Fruit fly (Drosophila melanogaster) whole organism, prepupa: Measurements from ENCODE around the gene CG42571.

Source experiments
- Blimp-1 ChIP-seq: fragments of 200-800 bp; sonication (Bioruptor generic); optimal IDR thresholded peaks from 3 replicates; lab custom pipeline; 2017; ENCODE audit warnings: missing biosample characterization, missing genetic modification characterization, mild to moderate bottlenecking, moderate library complexity, missing genetic modification reagents
- CG10631 ChIP-seq: fragments of 200-800 bp; sonication (Bioruptor generic); optimal IDR thresholded peaks from 2 replicates; lab custom pipeline; 2016; ENCODE audit warnings: missing biosample characterization, missing genetic modification characterization
- CG10669 ChIP-seq: fragments of 200-800 bp; sonication (Bioruptor generic); optimal IDR thresholded peaks from 3 replicates; lab custom pipeline; 2018; ENCODE audit warnings: missing biosample characterization, mild to moderate bottlenecking, missing genetic modification characterization, moderate library complexity
- CG11294 ChIP-seq: fragments of 200-800 bp; sonication (Bioruptor generic); IDR thresholded peaks from 2 replicates; pipeline ENCODE4 v1.3.6; 2022; ENCODE audit warnings: missing biosample characterization, missing genetic modification characterization
- CG11762 ChIP-seq: fragments of 200-800 bp; sonication (Bioruptor generic); optimal IDR thresholded peaks from 3 replicates; lab custom pipeline; 2016; ENCODE audit warnings: missing biosample characterization, missing genetic modification characterization; ENCODE audit not compliant: insufficient read depth
- CG11902 ChIP-seq: fragments of 200-800 bp; sonication (Bioruptor generic); optimal IDR thresholded peaks from 3 replicates; lab custom pipeline; 2016; ENCODE audit warnings: missing biosample characterization, missing genetic modification characterization
- CG15336 ChIP-seq: fragments of 200-800 bp; sonication (Bioruptor generic); IDR thresholded peaks from 2 replicates; pipeline ENCODE4 v1.3.6; 2022; ENCODE audit warnings: missing biosample characterization, missing genetic modification characterization
- CG1621 ChIP-seq: fragments of 200-800 bp; sonication (Bioruptor generic); optimal IDR thresholded peaks from 3 replicates; lab custom pipeline; 2018; ENCODE audit warnings: missing biosample characterization, mild to moderate bottlenecking, missing genetic modification characterization
- CG16779 ChIP-seq: fragments of 200-800 bp; sonication (Bioruptor generic); optimal IDR thresholded peaks from 3 replicates; lab custom pipeline; 2017; ENCODE audit warnings: missing biosample characterization, mild to moderate bottlenecking, missing genetic modification characterization
- CG3032 ChIP-seq: fragments of 200-800 bp; optimal IDR thresholded peaks from 2 replicates; lab custom pipeline; 2019; ENCODE audit warnings: missing biosample characterization, mild to moderate bottlenecking, missing genetic modification characterization, moderate library complexity
- CG31627 ChIP-seq: fragments of 200-800 bp; sonication (Bioruptor generic); optimal IDR thresholded peaks from 3 replicates; lab custom pipeline; 2016; ENCODE audit warnings: missing biosample characterization, missing genetic modification characterization
- CG32006 ChIP-seq: fragments of 200-800 bp; sonication (Bioruptor generic); optimal IDR thresholded peaks from 3 replicates; lab custom pipeline; 2017; ENCODE audit warnings: missing biosample characterization, mild to moderate bottlenecking, missing genetic modification characterization
- CG34406 ChIP-seq: fragments of 200-800 bp; sonication (Bioruptor generic); optimal IDR thresholded peaks from 3 replicates; lab custom pipeline; 2016; ENCODE audit warnings: missing biosample characterization, missing genetic modification characterization
- CG3919 ChIP-seq: fragments of 200-800 bp; sonication (Bioruptor generic); optimal IDR thresholded peaks from 3 replicates; lab custom pipeline; 2016; ENCODE audit warnings: missing biosample characterization, missing genetic modification characterization
- CG6276 ChIP-seq: fragments of 200-800 bp; sonication (Bioruptor generic); optimal IDR thresholded peaks from 2 replicates; lab custom pipeline; 2017; ENCODE audit warnings: missing biosample characterization, mild to moderate bottlenecking, missing genetic modification characterization
- CG6792 ChIP-seq: fragments of 200-800 bp; sonication (Bioruptor generic); optimal IDR thresholded peaks from 3 replicates; lab custom pipeline; 2016; ENCODE audit warnings: missing biosample characterization, missing genetic modification characterization
- CG6808 ChIP-seq: fragments of 200-800 bp; sonication (Bioruptor generic); optimal IDR thresholded peaks from 3 replicates; lab custom pipeline; 2017; ENCODE audit warnings: missing biosample characterization, missing genetic modification characterization, mild to moderate bottlenecking, moderate library complexity, missing genetic modification reagents
- CG6854 ChIP-seq: fragments of 200-800 bp; sonication (Bioruptor generic); optimal IDR thresholded peaks from 2 replicates; lab custom pipeline; 2017; ENCODE audit warnings: missing biosample characterization, mild to moderate bottlenecking, missing genetic modification characterization
- CG7368 ChIP-seq: fragments of 200-800 bp; sonication (Bioruptor generic); optimal IDR thresholded peaks from 3 replicates; lab custom pipeline; 2016; ENCODE audit warnings: missing biosample characterization, missing genetic modification characterization
- CG8119 ChIP-seq: fragments of 200-800 bp; sonication (Bioruptor generic); IDR thresholded peaks from 3 replicates; pipeline ENCODE4 v1.3.6; 2022; ENCODE audit warnings: missing biosample characterization, missing genetic modification characterization
- CG8319 ChIP-seq: fragments of 200-800 bp; sonication (Bioruptor generic); optimal IDR thresholded peaks from 3 replicates; lab custom pipeline; 2016; ENCODE audit warnings: missing biosample characterization, missing genetic modification characterization
- CG8632 ChIP-seq: fragments of 200-800 bp; sonication (Bioruptor generic); optimal IDR thresholded peaks from 3 replicates; lab custom pipeline; 2016; ENCODE audit warnings: missing biosample characterization, missing genetic modification characterization
- CG9139 ChIP-seq: fragments of 200-800 bp; sonication (Bioruptor generic); optimal IDR thresholded peaks from 3 replicates; lab custom pipeline; 2017; ENCODE audit warnings: missing biosample characterization, mild to moderate bottlenecking, missing genetic modification characterization
- Eip75B ChIP-seq: fragments of 200-800 bp; sonication (Bioruptor generic); optimal IDR thresholded peaks from 3 replicates; lab custom pipeline; 2016; ENCODE audit warnings: missing biosample characterization, missing genetic modification characterization
- Eip93F ChIP-seq: fragments of 200-800 bp; sonication (Bioruptor generic); optimal IDR thresholded peaks from 2 replicates; lab custom pipeline; 2016; ENCODE audit warnings: missing biosample characterization, mild to moderate bottlenecking, missing genetic modification characterization
- Ets96B ChIP-seq: fragments of 200-800 bp; optimal IDR thresholded peaks from 2 replicates; lab custom pipeline; 2019; ENCODE audit warnings: missing biosample characterization, mild to moderate bottlenecking, missing genetic modification characterization, moderate library complexity
- Gug ChIP-seq: fragments of 200-800 bp; sonication (Bioruptor generic); IDR thresholded peaks from 2 replicates; pipeline ENCODE4 v1.3.6; 2022; ENCODE audit warnings: missing biosample characterization, missing genetic modification characterization
- Hr38 ChIP-seq: sonication (Bioruptor generic); optimal IDR thresholded peaks from 2 replicates; lab custom pipeline; 2016; ENCODE audit warnings: missing biosample characterization, missing genetic modification characterization
- Hr39 ChIP-seq: fragments of 200-800 bp; sonication (Bioruptor generic); optimal IDR thresholded peaks from 2 replicates; lab custom pipeline; 2016; ENCODE audit warnings: missing biosample characterization, missing genetic modification characterization
- Hr4 ChIP-seq: fragments of 200-800 bp; sonication (Bioruptor generic); optimal IDR thresholded peaks from 3 replicates; lab custom pipeline; 2016; ENCODE audit warnings: missing biosample characterization, missing genetic modification characterization
- Met ChIP-seq: fragments of 200-800 bp; sonication (Bioruptor generic); optimal IDR thresholded peaks from 3 replicates; lab custom pipeline; 2016; ENCODE audit warnings: missing biosample characterization, missing genetic modification characterization
- OdsH ChIP-seq: fragments of 200-800 bp; sonication (Bioruptor generic); optimal IDR thresholded peaks from 3 replicates; lab custom pipeline; 2016; ENCODE audit warnings: missing biosample characterization, missing genetic modification characterization
- Smox ChIP-seq: fragments of 200-800 bp; sonication (Bioruptor generic); optimal IDR thresholded peaks from 3 replicates; lab custom pipeline; 2016; ENCODE audit warnings: missing biosample characterization, missing genetic modification characterization
- Sox102F ChIP-seq: fragments of 200-800 bp; sonication (Bioruptor generic); optimal IDR thresholded peaks from 2 replicates; lab custom pipeline; 2016; ENCODE audit warnings: missing biosample characterization, mild to moderate bottlenecking, missing genetic modification characterization
- Sox14 ChIP-seq: fragments of 200-800 bp; sonication (Bioruptor generic); optimal IDR thresholded peaks from 3 replicates; lab custom pipeline; 2016; ENCODE audit warnings: missing biosample characterization, missing genetic modification characterization
- Sox15 ChIP-seq: fragments of 200-800 bp; sonication (Bioruptor generic); optimal IDR thresholded peaks from 3 replicates; lab custom pipeline; 2016; ENCODE audit warnings: missing biosample characterization, missing genetic modification characterization
- achi ChIP-seq: fragments of 200-800 bp; sonication (Bioruptor generic); optimal IDR thresholded peaks from 3 replicates; lab custom pipeline; 2016; ENCODE audit warnings: missing biosample characterization, missing genetic modification characterization
- cyc ChIP-seq: fragments of 200-800 bp; sonication (Bioruptor generic); optimal IDR thresholded peaks from 3 replicates; lab custom pipeline; 2016; ENCODE audit warnings: missing biosample characterization, missing genetic modification characterization
- dac ChIP-seq: fragments of 200-800 bp; sonication (Bioruptor generic); optimal IDR thresholded peaks from 2 replicates; lab custom pipeline; 2017; ENCODE audit warnings: missing biosample characterization, mild to moderate bottlenecking, missing genetic modification characterization
- dsx ChIP-seq: fragments of 200-800 bp; optimal IDR thresholded peaks from 3 replicates; lab custom pipeline; 2019; ENCODE audit warnings: missing biosample characterization, mild to moderate bottlenecking, missing genetic modification characterization, moderate library complexity; ENCODE audit not compliant: poor library complexity, severe bottlenecking
- eg ChIP-seq: fragments of 200-800 bp; sonication (Bioruptor generic); IDR thresholded peaks from 3 replicates; pipeline ENCODE4 v1.3.6; 2022; ENCODE audit warnings: missing biosample characterization, missing genetic modification characterization
- esn ChIP-seq: fragments of 200-800 bp; sonication (Bioruptor generic); optimal IDR thresholded peaks from 2 replicates; lab custom pipeline; 2016; ENCODE audit warnings: missing biosample characterization, mild to moderate bottlenecking, missing genetic modification characterization, moderate library complexity
- fd59A ChIP-seq: fragments of 200-800 bp; sonication (Bioruptor generic); optimal IDR thresholded peaks from 2 replicates; lab custom pipeline; 2017; ENCODE audit warnings: missing biosample characterization, mild to moderate bottlenecking, missing genetic modification characterization, missing genetic modification reagents
- fd85E ChIP-seq: fragments of 200-800 bp; sonication (Bioruptor generic); optimal IDR thresholded peaks from 3 replicates; lab custom pipeline; 2016; ENCODE audit warnings: missing biosample characterization, missing genetic modification characterization
- fkh ChIP-seq: fragments of 200-800 bp; sonication (Bioruptor generic); optimal IDR thresholded peaks from 3 replicates; lab custom pipeline; 2017; ENCODE audit warnings: missing biosample characterization, mild to moderate bottlenecking, missing genetic modification characterization, moderate library complexity
- lz ChIP-seq: fragments of 200-800 bp; sonication (Bioruptor generic); optimal IDR thresholded peaks from 3 replicates; lab custom pipeline; 2016; ENCODE audit warnings: missing biosample characterization, missing genetic modification characterization
- net ChIP-seq: fragments of 200-800 bp; sonication (Bioruptor generic); optimal IDR thresholded peaks from 3 replicates; lab custom pipeline; 2016; ENCODE audit warnings: missing biosample characterization, missing genetic modification characterization
- pdm3 ChIP-seq: fragments of 200-800 bp; sonication (Bioruptor generic); optimal IDR thresholded peaks from 3 replicates; lab custom pipeline; 2016; ENCODE audit warnings: missing biosample characterization, missing genetic modification characterization
- salr ChIP-seq, 2 experiments: fragments of 200-800 bp; sonication (Bioruptor generic); optimal IDR thresholded peaks; 3 replicates each; lab custom pipeline; 2016 to 2018; ENCODE audit warnings: missing biosample characterization in 2 of 2, missing genetic modification characterization in 2 of 2, mild to moderate bottlenecking in 1 of 2
- ss ChIP-seq, 2 experiments: fragments of 200-800 bp; sonication (Bioruptor generic); optimal IDR thresholded peaks; 2 replicates in 1 of 2; 3 replicates in 1 of 2; lab custom pipeline; 2017 to 2018; ENCODE audit warnings: mild to moderate bottlenecking in 2 of 2, missing biosample characterization in 2 of 2, missing genetic modification characterization in 2 of 2, moderate library complexity in 1 of 2
- svp ChIP-seq: fragments of 200-800 bp; sonication (Bioruptor generic); peaks from one replicate; lab custom pipeline; 2016; ENCODE audit warnings: missing biosample characterization, missing genetic modification characterization
- topi ChIP-seq: fragments of 200-800 bp; sonication (Bioruptor generic); optimal IDR thresholded peaks from 3 replicates; lab custom pipeline; 2016; ENCODE audit warnings: missing biosample characterization, missing genetic modification characterization
- vri ChIP-seq: fragments of 200-800 bp; sonication (Bioruptor generic); optimal IDR thresholded peaks from 3 replicates; lab custom pipeline; 2016; ENCODE audit warnings: missing biosample characterization, mild to moderate bottlenecking, missing genetic modification characterization

The CG42571 gene

DNA sequence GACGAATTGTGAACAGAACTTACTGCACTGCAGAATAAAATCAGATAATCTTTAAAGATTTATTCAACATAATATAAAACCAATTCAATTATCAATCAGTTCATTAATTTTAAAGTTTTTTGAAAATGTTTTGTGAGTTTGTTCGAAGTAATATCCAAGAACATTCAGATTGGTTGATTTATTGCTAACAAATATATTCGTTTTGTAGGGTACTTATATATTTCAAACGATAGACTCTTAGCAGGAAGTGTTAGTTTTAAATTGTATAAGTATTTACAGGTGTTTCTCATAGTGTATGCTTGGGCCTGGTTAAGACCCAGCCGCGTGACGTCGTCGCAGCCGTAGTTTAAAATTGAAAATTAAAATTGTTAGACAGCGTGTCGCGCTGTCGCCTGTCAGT is 7.7 kb upstream of the CG42571 start:
- TF ChIP-seq pdm3 (GFP tag; lab: Kevin White, UChicago) (peak; percentile 30), CG8319 (GFP tag; lab: Kevin White, UChicago) (no peak), cyc (GFP tag; lab: Kevin White, UChicago) (no peak), CG6276 (GFP tag; lab: Kevin White, UChicago) (peak; percentile 82), OdsH (GFP tag; lab: Kevin White, UChicago) (peak; percentile 49), CG1621 (tag; lab: Kevin White, UChicago) (no peak), CG10631 (GFP tag; lab: Kevin White, UChicago) (peak; percentile 20), topi (GFP tag; lab: Kevin White, UChicago) (no peak), Hr38 (no peak), CG3919 (GFP tag; lab: Kevin White, UChicago) (peak; percentile 16), Hr4 (peak; percentile 60), fkh (GFP tag; lab: Kevin White, UChicago) (no peak), vri (GFP tag; lab: Kevin White, UChicago) (no peak), CG15336 (GFP tag; lab: Robert Waterston, UW) (peak; percentile 72), Hr39 (GFP tag; lab: Kevin White, UChicago) (no peak), Blimp-1 (GFP tag; lab: Kevin White, UChicago) (no peak), dac (GFP tag; lab: Kevin White, UChicago) (peak; percentile 31), CG7368 (GFP tag; lab: Kevin White, UChicago) (no peak), Eip75B (GFP tag; lab: Kevin White, UChicago) (no peak), CG6792 (GFP tag; lab: Kevin White, UChicago) (no peak), Gug (GFP tag; lab: Robert Waterston, UW) (peak; percentile 47), CG6854 (GFP tag; lab: Kevin White, UChicago) (no peak), Smox (GFP tag; lab: Kevin White, UChicago) (no peak), Ets96B (tag; lab: Kevin White, UChicago) (no peak), ss (GFP tag; optimal IDR thresholded peaks at IDR 0.05; lab: Kevin White, UChicago) (no peak), CG31627 (GFP tag; lab: Kevin White, UChicago) (no peak), Met (no peak), CG8119 (GFP tag; lab: Robert Waterston, UW) (peak; percentile 64; the same call in 2 of the 3 replicates), fd85E (GFP tag; lab: Kevin White, UChicago) (no peak), CG10669 (no peak), Eip93F (GFP tag; lab: Kevin White, UChicago) (no peak), CG6808 (GFP tag; lab: Kevin White, UChicago) (no peak), CG9139 (GFP tag; lab: Kevin White, UChicago) (no peak), lz (GFP tag; lab: Kevin White, UChicago) (no peak), CG32006 (GFP tag; lab: Kevin White, UChicago) (peak; percentile 85), CG11902 (GFP tag; lab: Kevin White, UChicago) (no peak), CG11762 (GFP tag; lab: Kevin White, UChicago) (no peak), CG8632 (no peak), Sox14 (GFP tag; lab: Kevin White, UChicago) (no peak), Sox102F (no peak), CG16779 (tag; lab: Kevin White, UChicago) (no peak), CG34406 (no peak), dsx (GFP tag; lab: Kevin White, UChicago) (no peak), svp (GFP tag; lab: Kevin White, UChicago) (no peak), esn (no peak), achi (GFP tag; lab: Kevin White, UChicago) (peak; percentile 31), fd59A (GFP tag; lab: Kevin White, UChicago) (no peak), CG11294 (peak; percentile 57; the same call in 1 of the 2 replicates), salr (GFP tag; optimal IDR thresholded peaks at IDR 0.05; lab: Kevin White, UChicago) (peak in 1 of 2 experiments; percentile 28), net (peak; percentile 35), CG3032 (tag; lab: Kevin White, UChicago) (no peak), Sox15 (GFP tag; lab: Kevin White, UChicago) (no peak), eg (GFP tag; lab: Robert Waterston, UW) (peak; percentile 79)
